Worm (Caenorhabditis elegans) whole organism, late embryonic: ENCODE results near the gene C45H4.14.

ENCODE experiments used
- F13H6.1 ChIP-seq: sonication (generic microtip); optimal IDR thresholded peaks from 2 replicates; lab custom pipeline; 2016; ENCODE audit warnings: missing genetic modification characterization, missing compliant biosample characterization
- ceh-22 ChIP-seq: sonication (generic microtip); optimal IDR thresholded peaks from 2 replicates; lab custom pipeline; 2017; ENCODE audit warnings: missing biosample characterization, missing genetic modification characterization
- ceh-9 ChIP-seq: sonication (generic microtip); optimal IDR thresholded peaks from 2 replicates; lab custom pipeline; 2016; ENCODE audit warnings: mild to moderate bottlenecking, missing genetic modification characterization, inconsistent platforms, missing compliant biosample characterization
- fkh-10 ChIP-seq: fragments of 150-350 bp; optimal IDR thresholded peaks from 2 replicates; lab custom pipeline; 2014; ENCODE audit warnings: missing biosample characterization, missing genetic modification reagents, missing genetic modification characterization
- pag-3 ChIP-seq: sonication (generic microtip); optimal IDR thresholded peaks from 2 replicates; lab custom pipeline; 2016; ENCODE audit warnings: missing compliant biosample characterization, missing genetic modification characterization, borderline replicate concordance
- pax-1 ChIP-seq: fragments of 150-350 bp; optimal IDR thresholded peaks from 2 replicates; lab custom pipeline; 2014; ENCODE audit warnings: missing biosample characterization, missing genetic modification characterization
- pha-4 ChIP-seq: fragments of 150-350 bp; optimal IDR thresholded peaks from 2 replicates; lab custom pipeline; 2018; ENCODE audit warnings: missing biosample characterization, missing genetic modification reagents, missing genetic modification characterization
- pqm-1 ChIP-seq: sonication (generic microtip); optimal IDR thresholded peaks from 2 replicates; lab custom pipeline; 2016; ENCODE audit warnings: missing genetic modification characterization, missing compliant biosample characterization
- sox-4 ChIP-seq: sonication (generic microtip); optimal IDR thresholded peaks from 2 replicates; lab custom pipeline; 2017; ENCODE audit warnings: mild to moderate bottlenecking, missing genetic modification characterization, inconsistent platforms, missing compliant biosample characterization
- ztf-16 ChIP-seq: sonication (generic microtip); optimal IDR thresholded peaks from 2 replicates; lab custom pipeline; 2017; ENCODE audit warnings: missing genetic modification characterization, missing compliant biosample characterization

DNA sequence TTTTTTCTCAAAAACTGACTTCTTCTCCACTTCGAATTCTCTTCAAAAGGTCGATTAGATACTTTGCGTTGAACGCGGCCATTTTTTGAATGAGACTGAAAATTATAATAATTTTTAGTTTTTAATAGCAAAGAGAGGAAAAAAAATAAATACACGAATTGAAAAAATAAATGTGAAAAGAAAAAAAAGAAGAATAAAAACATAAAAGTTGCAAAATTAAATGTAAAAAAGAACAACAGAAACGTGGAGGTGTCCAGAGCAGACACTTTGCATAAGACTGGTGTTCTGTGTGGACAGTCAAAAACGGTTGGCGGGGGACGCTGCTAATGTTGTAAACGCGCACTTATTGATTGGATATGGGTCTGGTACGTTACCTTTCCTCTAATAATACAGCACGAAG, at the start of gene C45H4.14:
- TF ChIP-seq fkh-10 (GFP tag; lab: Kevin White, UChicago), result no peak
- no peak for TF ChIP-seq pqm-1 (tag; lab: Kevin White, UChicago)
- TF ChIP-seq ceh-22 (tag; lab: Kevin White, UChicago), result no peak
- no peak for TF ChIP-seq F13H6.1 (tag; lab: Kevin White, UChicago)
- TF ChIP-seq pha-4 (tag; lab: Kevin White, UChicago), result no peak
- no peak for TF ChIP-seq pax-1 (tag; lab: Kevin White, UChicago)
- TF ChIP-seq pag-3 (tag; lab: Kevin White, UChicago), result no peak
- TF ChIP-seq ztf-16 (tag; lab: Kevin White, UChicago), result no peak
- TF ChIP-seq sox-4 (tag; lab: Kevin White, UChicago), result no peak
- no peak for TF ChIP-seq ceh-9 (tag; lab: Kevin White, UChicago)
